Fruit fly (Drosophila melanogaster) whole organism, embryonic: Measurements from ENCODE around the gene CG46467.

ENCODE experiments used
- Awh ChIP-seq: fragments of 200-800 bp; sonication (Bioruptor generic); IDR thresholded peaks from 2 replicates; pipeline ENCODE4, ENCODE4 v1.3.6; 2022; ENCODE audit warnings: missing biosample characterization, missing genetic modification characterization
- B-H2 ChIP-seq: fragments of 200-800 bp; sonication (Bioruptor generic); optimal IDR thresholded peaks from 2 replicates; lab custom pipeline; 2018; ENCODE audit warnings: missing biosample characterization, mild to moderate bottlenecking, missing genetic modification characterization
- CG10321 ChIP-seq: fragments of 200-800 bp; sonication (Bioruptor generic); IDR thresholded peaks from 2 replicates; pipeline ENCODE4 v1.3.6; 2022; ENCODE audit warnings: missing biosample characterization, missing genetic modification characterization
- CG10979 ChIP-seq: fragments of 200-800 bp; sonication (Bioruptor generic); optimal IDR thresholded peaks from 2 replicates; lab custom pipeline; 2018; ENCODE audit warnings: missing biosample characterization, mild to moderate bottlenecking, missing genetic modification characterization, moderate library complexity
- CG11456 ChIP-seq: fragments of 200-800 bp; sonication (Bioruptor generic); IDR thresholded peaks from 3 replicates; pipeline ENCODE4 v1.3.6; 2022; ENCODE audit warnings: missing biosample characterization, missing genetic modification characterization
- CG11695 ChIP-seq: fragments of 200-800 bp; sonication (Bioruptor generic); IDR thresholded peaks from 3 replicates; pipeline ENCODE4 v1.3.6; 2022; ENCODE audit warnings: missing biosample characterization, missing genetic modification characterization
- CG12071 ChIP-seq: fragments of 200-800 bp; sonication (Bioruptor generic); optimal IDR thresholded peaks from 3 replicates; lab custom pipeline; 2018; ENCODE audit warnings: missing biosample characterization, mild to moderate bottlenecking, missing genetic modification characterization
- CG12769 ChIP-seq: fragments of 200-800 bp; sonication (Bioruptor generic); optimal IDR thresholded peaks from 2 replicates; lab custom pipeline; 2019; ENCODE audit warnings: missing biosample characterization, mild to moderate bottlenecking, missing genetic modification characterization, moderate library complexity
- CG14441 ChIP-seq: fragments of 200-800 bp; sonication (Bioruptor generic); IDR thresholded peaks from 2 replicates; pipeline ENCODE4 v1.3.6; 2022; ENCODE audit warnings: missing biosample characterization, missing genetic modification characterization
- CG14710 ChIP-seq: fragments of 200-800 bp; sonication (Bioruptor generic); optimal IDR thresholded peaks from 3 replicates; lab custom pipeline; 2019; ENCODE audit warnings: missing biosample characterization, mild to moderate bottlenecking, missing genetic modification characterization, moderate library complexity
- CG14965 ChIP-seq: fragments of 200-800 bp; sonication (Bioruptor generic); optimal IDR thresholded peaks from 2 replicates; lab custom pipeline; 2016; ENCODE audit warnings: missing biosample characterization, missing genetic modification characterization, borderline replicate concordance
- CG15269 ChIP-seq: fragments of 200-800 bp; sonication (Bioruptor generic); optimal IDR thresholded peaks from 2 replicates; lab custom pipeline; 2018; ENCODE audit warnings: missing biosample characterization, mild to moderate bottlenecking, missing genetic modification characterization, moderate library complexity
- CG15514 ChIP-seq: fragments of 200-800 bp; sonication (Bioruptor generic); optimal IDR thresholded peaks from 3 replicates; lab custom pipeline; 2017; ENCODE audit warnings: missing biosample characterization, missing genetic modification characterization, mild to moderate bottlenecking, moderate library complexity, missing genetic modification reagents
- CG16779 ChIP-seq: fragments of 200-800 bp; sonication (Bioruptor generic); IDR thresholded peaks from 2 replicates; pipeline ENCODE4 v1.3.6; 2022; ENCODE audit warnings: missing biosample characterization, missing genetic modification characterization
- CG17802 ChIP-seq: fragments of 200-800 bp; sonication (Bioruptor generic); optimal IDR thresholded peaks from 2 replicates; lab custom pipeline; 2018; ENCODE audit warnings: missing biosample characterization, mild to moderate bottlenecking, missing genetic modification characterization, moderate library complexity
- CG18262 ChIP-seq: fragments of 200-800 bp; optimal IDR thresholded peaks from 3 replicates; lab custom pipeline; 2019; ENCODE audit warnings: missing biosample characterization, mild to moderate bottlenecking, missing genetic modification characterization, moderate library complexity
- CG2199 ChIP-seq: fragments of 200-800 bp; sonication (Bioruptor generic); IDR thresholded peaks from 3 replicates; pipeline ENCODE4 v1.3.6; 2022; ENCODE audit warnings: missing biosample characterization, missing genetic modification characterization
- CG34376 ChIP-seq: fragments of 200-800 bp; sonication (Bioruptor generic); optimal IDR thresholded peaks from 2 replicates; lab custom pipeline; 2018; ENCODE audit warnings: missing biosample characterization, mild to moderate bottlenecking, missing genetic modification characterization
- CG6175 ChIP-seq: fragments of 200-800 bp; sonication (Bioruptor generic); IDR thresholded peaks from 3 replicates; pipeline ENCODE4 v1.3.6; 2022; ENCODE audit warnings: missing biosample characterization, missing genetic modification characterization
- CG6689 ChIP-seq: fragments of 200-800 bp; sonication (Bioruptor generic); IDR thresholded peaks from 2 replicates; pipeline ENCODE4 v1.3.6; 2022; ENCODE audit warnings: missing biosample characterization, missing genetic modification characterization
- CG9876 ChIP-seq: fragments of 200-800 bp; sonication (Bioruptor generic); optimal IDR thresholded peaks from 2 replicates; lab custom pipeline; 2016; ENCODE audit warnings: missing biosample characterization, missing genetic modification characterization
- Gug ChIP-seq: fragments of 200-800 bp; sonication (Bioruptor generic); IDR thresholded peaks from 4 replicates; pipeline ENCODE4 v1.3.6; 2022; ENCODE audit warnings: missing biosample characterization, missing genetic modification characterization
- HHEX ChIP-seq: fragments of 200-800 bp; sonication (Bioruptor generic); optimal IDR thresholded peaks from 3 replicates; lab custom pipeline; 2017; ENCODE audit warnings: missing biosample characterization, mild to moderate bottlenecking, missing genetic modification characterization, missing genetic modification reagents
- HLH3B ChIP-seq: fragments of 200-800 bp; sonication (Bioruptor generic); IDR thresholded peaks from 2 replicates; pipeline ENCODE4 v1.3.6; 2022; ENCODE audit warnings: missing biosample characterization, missing genetic modification characterization
- Hmr ChIP-seq: fragments of 200-800 bp; sonication (Bioruptor generic); optimal IDR thresholded peaks from 3 replicates; lab custom pipeline; 2017; ENCODE audit warnings: mild to moderate bottlenecking, missing biosample characterization, missing genetic modification reagents, missing genetic modification characterization
- Lhr ChIP-seq: fragments of 200-800 bp; sonication (Bioruptor generic); optimal IDR thresholded peaks from 3 replicates; lab custom pipeline; 2017; ENCODE audit warnings: mild to moderate bottlenecking, missing biosample characterization, missing genetic modification reagents, missing genetic modification characterization
- MTF-1 ChIP-seq: fragments of 200-800 bp; sonication (Bioruptor generic); optimal IDR thresholded peaks from 2 replicates; lab custom pipeline; 2018; ENCODE audit warnings: missing biosample characterization, mild to moderate bottlenecking, missing genetic modification characterization, borderline replicate concordance
- Meics ChIP-seq: fragments of 200-800 bp; sonication (Bioruptor generic); optimal IDR thresholded peaks from 2 replicates; lab custom pipeline; 2017; ENCODE audit warnings: missing biosample characterization, mild to moderate bottlenecking, missing genetic modification characterization
- Rfx ChIP-seq: fragments of 200-800 bp; sonication (Bioruptor generic); IDR thresholded peaks from 2 replicates; pipeline ENCODE4 v1.3.6; 2022; ENCODE audit warnings: missing biosample characterization, missing genetic modification characterization
- Usf ChIP-seq: fragments of 200-800 bp; sonication (Bioruptor generic); optimal IDR thresholded peaks from 2 replicates; lab custom pipeline; 2017; ENCODE audit warnings: missing genotype, missing biosample characterization, missing genetic modification characterization
- Vsx1 ChIP-seq: fragments of 200-800 bp; sonication (Bioruptor generic); optimal IDR thresholded peaks from 2 replicates; lab custom pipeline; 2017; ENCODE audit warnings: missing biosample characterization, mild to moderate bottlenecking, missing genetic modification characterization, missing genetic modification reagents
- Xrp1 ChIP-seq: fragments of 200-800 bp; sonication (Bioruptor generic); IDR thresholded peaks from 2 replicates; pipeline ENCODE4 v1.3.6; 2022; ENCODE audit warnings: missing biosample characterization, missing genetic modification characterization
- abd-A ChIP-seq: fragments of 200-800 bp; sonication (Bioruptor generic); optimal IDR thresholded peaks from 3 replicates; lab custom pipeline; 2019; ENCODE audit warnings: missing biosample characterization, mild to moderate bottlenecking, missing genetic modification characterization, moderate library complexity
- ash1 ChIP-seq: fragments of 200-800 bp; sonication (Bioruptor generic); optimal IDR thresholded peaks from 2 replicates; lab custom pipeline; 2018; ENCODE audit warnings: missing biosample characterization, mild to moderate bottlenecking, missing genetic modification characterization
- caup ChIP-seq: fragments of 200-800 bp; sonication (Bioruptor generic); optimal IDR thresholded peaks from 3 replicates; lab custom pipeline; 2017; ENCODE audit warnings: missing biosample characterization, mild to moderate bottlenecking, missing genetic modification characterization, moderate library complexity; ENCODE audit not compliant: severe bottlenecking
- chif ChIP-seq, 2 experiments: fragments of 200-800 bp; sonication (Bioruptor generic); optimal IDR thresholded peaks; 3 replicates each; lab custom pipeline; 2016; ENCODE audit warnings: missing biosample characterization in 2 of 2, missing genetic modification characterization in 2 of 2
- ci ChIP-seq: fragments of 200-800 bp; sonication (Bioruptor generic); IDR thresholded peaks from 3 replicates; pipeline ENCODE4 v1.3.6; 2022; ENCODE audit warnings: missing biosample characterization, missing genetic modification characterization
- crol ChIP-seq: fragments of 200-800 bp; sonication (Bioruptor generic); IDR thresholded peaks from 2 replicates; pipeline ENCODE4 v1.3.6; 2022; ENCODE audit warnings: missing biosample characterization, missing genetic modification characterization
- dm ChIP-seq: fragments of 200-800 bp; sonication (Bioruptor generic); optimal IDR thresholded peaks from 3 replicates; lab custom pipeline; 2016; ENCODE audit warnings: missing biosample characterization, missing genetic modification characterization
- exex ChIP-seq: fragments of 200-800 bp; sonication (Bioruptor generic); optimal IDR thresholded peaks from 4 replicates; lab custom pipeline; 2018; ENCODE audit warnings: missing biosample characterization, mild to moderate bottlenecking, missing genetic modification characterization, moderate library complexity
- grau ChIP-seq: fragments of 200-800 bp; optimal IDR thresholded peaks from 3 replicates; lab custom pipeline; 2019; ENCODE audit warnings: missing biosample characterization, mild to moderate bottlenecking, missing genetic modification characterization, moderate library complexity
- ham ChIP-seq: fragments of 200-800 bp; sonication (Bioruptor generic); IDR thresholded peaks from 2 replicates; pipeline ENCODE4 v1.3.6; 2022; ENCODE audit warnings: missing biosample characterization, missing genetic modification characterization
- hth ChIP-seq: fragments of >200 bp; optimal IDR thresholded peaks from 2 replicates; lab custom pipeline; 2017; ENCODE audit warnings: inconsistent platforms
- lola ChIP-seq, 3 experiments: fragments of >200 bp in 2 of 3; fragments of 200-800 bp in 1 of 3; sonication (Bioruptor generic) in 1 of 3; optimal IDR thresholded peaks; 2 replicates each; lab custom pipeline; 2017 to 2019; ENCODE audit warnings: missing biosample characterization in 3 of 3, missing genetic modification characterization in 3 of 3, mild to moderate bottlenecking in 1 of 3, moderate library complexity in 1 of 3
- mirr ChIP-seq: fragments of 200-800 bp; sonication (Bioruptor generic); optimal IDR thresholded peaks from 3 replicates; lab custom pipeline; 2018; ENCODE audit warnings: missing biosample characterization, mild to moderate bottlenecking, missing genetic modification characterization
- mld ChIP-seq: fragments of 200-800 bp; sonication (Bioruptor generic); IDR thresholded peaks from 3 replicates; pipeline ENCODE4 v1.3.6; 2022; ENCODE audit warnings: missing biosample characterization, missing genetic modification characterization; ENCODE audit not compliant: partially characterized antibody
- nmo ChIP-seq: fragments of 200-800 bp; sonication (Bioruptor generic); optimal IDR thresholded peaks from 2 replicates; lab custom pipeline; 2018; ENCODE audit warnings: missing biosample characterization, mild to moderate bottlenecking, missing genetic modification characterization, moderate library complexity
- run ChIP-seq: fragments of 200-800 bp; sonication (Bioruptor generic); optimal IDR thresholded peaks from 3 replicates; lab custom pipeline; 2018; ENCODE audit warnings: missing biosample characterization, mild to moderate bottlenecking, missing genetic modification characterization
- salm ChIP-seq: fragments of 200-800 bp; sonication (Bioruptor generic); optimal IDR thresholded peaks from 2 replicates; lab custom pipeline; 2018; ENCODE audit warnings: missing biosample characterization, mild to moderate bottlenecking, missing genetic modification characterization
- so ChIP-seq: fragments of 200-800 bp; sonication (Bioruptor generic); IDR thresholded peaks from 3 replicates; pipeline ENCODE4 v1.3.6; 2022; ENCODE audit warnings: missing biosample characterization, missing genetic modification characterization

CG46467 gene

dm6 chr3R:9891527-9891926, 17.0 kb downstream of the CG46467 start:
- 0 out of 3 replicates have a peak, but pooled peaks have one; percentile 12 for TF ChIP-seq CG11456 (GFP tag; lab: Robert Waterston, UW)
- TF ChIP-seq CG18262 (tag; lab: Kevin White, UChicago) = no peak
- TF ChIP-seq chif (GFP tag; optimal IDR thresholded peaks at IDR 0.05; lab: Kevin White, UChicago) = no peak
- peak; percentile 7 for TF ChIP-seq exex (tag; lab: Kevin White, UChicago)
- no peak for TF ChIP-seq CG14710 (tag; lab: Kevin White, UChicago)
- peak; percentile 62 for TF ChIP-seq caup (GFP tag; lab: Kevin White, UChicago)
- no peak for TF ChIP-seq grau (tag; lab: Kevin White, UChicago)
- peak; percentile 32 for TF ChIP-seq CG12071 (GFP tag; lab: Kevin White, UChicago)
- peak; percentile 52 for TF ChIP-seq mirr (GFP tag; lab: Kevin White, UChicago)
- TF ChIP-seq CG14441 (GFP tag; lab: Robert Waterston, UW) = peak; percentile 53; the same call in 1 of the 2 replicates
- TF ChIP-seq Lhr (GFP tag; lab: Kevin White, UChicago) = no peak
- TF ChIP-seq CG10321 (GFP tag; lab: Robert Waterston, UW) = no peak
- no peak; the same call in 1 of the 2 replicates for TF ChIP-seq Rfx (GFP tag; lab: Robert Waterston, UW)
- TF ChIP-seq run (tag; lab: Kevin White, UChicago) = peak; percentile 58
- 0 out of 2 replicates have a peak, but pooled peaks have one; percentile 26 for TF ChIP-seq HLH3B
- TF ChIP-seq CG2199 (GFP tag; lab: Robert Waterston, UW) = peak; percentile 54; the same call in 1 of the 3 replicates
- no peak for TF ChIP-seq hth
- TF ChIP-seq abd-A (tag; lab: Kevin White, UChicago) = peak; percentile 47
- 0 out of 4 replicates have a peak, but pooled peaks have one; percentile 37 for TF ChIP-seq Gug
- TF ChIP-seq CG10979 (tag; lab: Kevin White, UChicago) = no peak
- TF ChIP-seq Awh (GFP tag; lab: Robert Waterston, UW) = peak; percentile 40; the same call in 1 of the 2 replicates
- TF ChIP-seq CG16779 (GFP tag; lab: Robert Waterston, UW) = no peak
- TF ChIP-seq B-H2 = peak; percentile 3
- no peak for TF ChIP-seq ash1 (GFP tag; lab: Kevin White, UChicago)
- no peak for TF ChIP-seq CG14965
- TF ChIP-seq mld = no peak
- TF ChIP-seq MTF-1 = peak; percentile 26
- TF ChIP-seq CG9876 (GFP tag; lab: Kevin White, UChicago) = no peak
- 0 out of 3 replicates have a peak, but pooled peaks have one; percentile 29 for TF ChIP-seq CG11695
- no peak for TF ChIP-seq Usf (GFP tag; lab: Kevin White, UChicago)
- peak; percentile 75 for TF ChIP-seq crol (GFP tag; lab: Robert Waterston, UW)
- TF ChIP-seq CG6175 (GFP tag; lab: Robert Waterston, UW) = peak; percentile 58; the same call in 1 of the 3 replicates
- peak; percentile 27 for TF ChIP-seq Meics (GFP tag; lab: Kevin White, UChicago)
- no peak for TF ChIP-seq nmo
- peak; percentile 47; the same call in 1 of the 3 replicates for TF ChIP-seq ci (GFP tag; lab: Robert Waterston, UW)
- TF ChIP-seq CG34376 (GFP tag; lab: Kevin White, UChicago) = peak; percentile 49
- TF ChIP-seq salm = no peak
- peak; percentile 56 for TF ChIP-seq CG12769 (tag; lab: Kevin White, UChicago)
- no peak for TF ChIP-seq CG6689 (GFP tag; lab: Robert Waterston, UW)
- TF ChIP-seq so = 0 out of 3 replicates have a peak, but pooled peaks have one; percentile 60
- TF ChIP-seq CG15514 (GFP tag; lab: Kevin White, UChicago) = peak; percentile 40
- no peak for TF ChIP-seq ham (GFP tag; lab: Robert Waterston, UW)
- TF ChIP-seq lola (GFP tag; optimal IDR thresholded peaks at IDR 0.05; lab: Kevin White, UChicago) = no peak
- peak; percentile 35 for TF ChIP-seq Xrp1 (GFP tag; lab: Robert Waterston, UW)
- peak; percentile 27 for TF ChIP-seq Hmr (GFP tag; lab: Kevin White, UChicago)
- TF ChIP-seq Vsx1 (GFP tag; lab: Kevin White, UChicago) = peak; percentile 47
- no peak for TF ChIP-seq dm (GFP tag; lab: Kevin White, UChicago)
- TF ChIP-seq CG17802 (tag; lab: Kevin White, UChicago) = no peak
- peak; percentile 6 for TF ChIP-seq HHEX
- TF ChIP-seq CG15269 = no peak
